Fruit fly (Drosophila melanogaster) whole organism, embryonic: ENCODE data around the gene THADA.

Source experiments
- Atf-2 ChIP-seq: fragments of 200-800 bp; sonication (Bioruptor generic); optimal IDR thresholded peaks from 2 replicates; lab custom pipeline; 2016; ENCODE audit warnings: missing biosample characterization, missing genetic modification characterization
- CG10147 ChIP-seq: fragments of 200-800 bp; sonication (Bioruptor generic); optimal IDR thresholded peaks from 2 replicates; lab custom pipeline; 2019; ENCODE audit warnings: missing biosample characterization, mild to moderate bottlenecking, missing genetic modification characterization, moderate library complexity
- CG10274 ChIP-seq: fragments of 200-800 bp; sonication (Bioruptor generic); optimal IDR thresholded peaks from 3 replicates; lab custom pipeline; 2017; ENCODE audit warnings: missing biosample characterization, mild to moderate bottlenecking, missing genetic modification characterization
- CG10366 ChIP-seq: fragments of 200-800 bp; sonication (Bioruptor generic); IDR thresholded peaks from 2 replicates; pipeline ENCODE4 v1.3.6; 2022; ENCODE audit warnings: missing biosample characterization, missing genetic modification characterization
- CG10979 ChIP-seq: fragments of 200-800 bp; sonication (Bioruptor generic); optimal IDR thresholded peaks from 2 replicates; lab custom pipeline; 2018; ENCODE audit warnings: missing biosample characterization, mild to moderate bottlenecking, missing genetic modification characterization, moderate library complexity
- CG12219 ChIP-seq: fragments of 200-800 bp; sonication (Bioruptor generic); optimal IDR thresholded peaks from 3 replicates; lab custom pipeline; 2018; ENCODE audit warnings: missing biosample characterization, mild to moderate bottlenecking, missing genetic modification characterization
- CG12744 ChIP-seq: fragments of 200-800 bp; sonication (Bioruptor generic); optimal IDR thresholded peaks from 2 replicates; lab custom pipeline; 2016; ENCODE audit warnings: missing biosample characterization, missing genetic modification characterization
- CG12769 ChIP-seq: fragments of 200-800 bp; sonication (Bioruptor generic); optimal IDR thresholded peaks from 2 replicates; lab custom pipeline; 2019; ENCODE audit warnings: missing biosample characterization, mild to moderate bottlenecking, missing genetic modification characterization, moderate library complexity
- CG13296 ChIP-seq: fragments of 200-800 bp; sonication (Bioruptor generic); optimal IDR thresholded peaks from 3 replicates; lab custom pipeline; 2018; ENCODE audit warnings: missing biosample characterization, mild to moderate bottlenecking, missing genetic modification characterization
- CG1529 ChIP-seq: fragments of 200-800 bp; sonication (Bioruptor generic); optimal IDR thresholded peaks from 3 replicates; lab custom pipeline; 2018; ENCODE audit warnings: missing biosample characterization, missing genetic modification characterization
- CG1602 ChIP-seq: fragments of 200-800 bp; sonication (Bioruptor generic); optimal IDR thresholded peaks from 3 replicates; lab custom pipeline; 2016; ENCODE audit warnings: missing biosample characterization, missing genetic modification characterization
- CG17568 ChIP-seq: fragments of 200-800 bp; sonication (Bioruptor generic); optimal IDR thresholded peaks from 2 replicates; lab custom pipeline; 2018; ENCODE audit warnings: missing biosample characterization, mild to moderate bottlenecking, missing genetic modification characterization, moderate library complexity
- CG18262 ChIP-seq: fragments of 200-800 bp; optimal IDR thresholded peaks from 3 replicates; lab custom pipeline; 2019; ENCODE audit warnings: missing biosample characterization, mild to moderate bottlenecking, missing genetic modification characterization, moderate library complexity
- CG18476 ChIP-seq: fragments of 200-800 bp; sonication (Bioruptor generic); optimal IDR thresholded peaks from 2 replicates; lab custom pipeline; 2016; ENCODE audit warnings: missing biosample characterization, mild to moderate bottlenecking, missing genetic modification characterization
- CG2129 ChIP-seq: fragments of 200-800 bp; sonication (Bioruptor generic); IDR thresholded peaks from 2 replicates; pipeline ENCODE4 v1.3.6; 2022; ENCODE audit warnings: missing biosample characterization, missing genetic modification characterization; ENCODE audit not compliant: partially characterized antibody
- CG2889 ChIP-seq: fragments of 200-800 bp; sonication (Bioruptor generic); IDR thresholded peaks from 3 replicates; pipeline ENCODE4 v1.3.6; 2022; ENCODE audit warnings: missing biosample characterization, missing genetic modification characterization
- CG31365 ChIP-seq: fragments of 200-800 bp; sonication (Bioruptor generic); optimal IDR thresholded peaks from 2 replicates; lab custom pipeline; 2018; ENCODE audit warnings: missing biosample characterization, mild to moderate bottlenecking, missing genetic modification characterization
- CG3407 ChIP-seq: fragments of 200-800 bp; sonication (Bioruptor generic); optimal IDR thresholded peaks from 2 replicates; lab custom pipeline; 2018; ENCODE audit warnings: missing biosample characterization, mild to moderate bottlenecking, missing genetic modification characterization
- CG4404 ChIP-seq: fragments of 200-800 bp; sonication (Bioruptor generic); IDR thresholded peaks from 2 replicates; pipeline ENCODE4 v1.3.6; 2022; ENCODE audit warnings: missing biosample characterization, missing genetic modification characterization
- CG4854 ChIP-seq: fragments of 200-800 bp; sonication (Bioruptor generic); optimal IDR thresholded peaks from 2 replicates; lab custom pipeline; 2016; ENCODE audit warnings: missing biosample characterization, missing genetic modification characterization, inconsistent platforms
- CG6765 ChIP-seq: fragments of 200-800 bp; sonication (Bioruptor generic); optimal IDR thresholded peaks from 3 replicates; lab custom pipeline; 2017; ENCODE audit warnings: missing biosample characterization, mild to moderate bottlenecking, missing genetic modification characterization
- CG7357 ChIP-seq: fragments of 200-800 bp; sonication (Bioruptor generic); IDR thresholded peaks from 3 replicates; pipeline ENCODE4 v1.3.6; 2022; ENCODE audit warnings: missing biosample characterization, missing genetic modification characterization
- CG7786 ChIP-seq: fragments of 200-800 bp; sonication (Bioruptor generic); optimal IDR thresholded peaks from 2 replicates; lab custom pipeline; 2016; ENCODE audit warnings: missing biosample characterization, missing genetic modification characterization
- Drgx ChIP-seq: fragments of 200-800 bp; sonication (Bioruptor generic); IDR thresholded peaks from 2 replicates; pipeline ENCODE4 v1.3.6; 2022; ENCODE audit warnings: missing biosample characterization, missing genetic modification characterization
- Gug ChIP-seq: fragments of 200-800 bp; sonication (Bioruptor generic); IDR thresholded peaks from 4 replicates; pipeline ENCODE4 v1.3.6; 2022; ENCODE audit warnings: missing biosample characterization, missing genetic modification characterization
- HHEX ChIP-seq: fragments of 200-800 bp; sonication (Bioruptor generic); optimal IDR thresholded peaks from 3 replicates; lab custom pipeline; 2017; ENCODE audit warnings: missing biosample characterization, mild to moderate bottlenecking, missing genetic modification characterization, missing genetic modification reagents
- Myb ChIP-seq: fragments of 200-800 bp; sonication (Bioruptor generic); optimal IDR thresholded peaks from 2 replicates; lab custom pipeline; 2016; ENCODE audit warnings: missing biosample characterization, missing genetic modification characterization
- NC2α ChIP-seq: fragments of 200-800 bp; sonication (Bioruptor generic); optimal IDR thresholded peaks from 2 replicates; lab custom pipeline; 2016; ENCODE audit warnings: missing biosample characterization, missing genetic modification characterization
- NC2β ChIP-seq: fragments of 200-800 bp; sonication (Bioruptor generic); optimal IDR thresholded peaks from 2 replicates; lab custom pipeline; 2016; ENCODE audit warnings: missing biosample characterization, missing genetic modification characterization
- Nf-YA ChIP-seq: fragments of 200-800 bp; sonication (Bioruptor generic); IDR thresholded peaks from 2 replicates; pipeline ENCODE4 v1.3.6; 2022; ENCODE audit warnings: missing biosample characterization, missing genetic modification characterization
- Oli ChIP-seq: fragments of 200-800 bp; sonication (Bioruptor generic); optimal IDR thresholded peaks from 2 replicates; lab custom pipeline; 2018; ENCODE audit warnings: missing biosample characterization, mild to moderate bottlenecking, missing genetic modification characterization, moderate library complexity
- Ptx1 ChIP-seq: fragments of 200-800 bp; sonication (Bioruptor generic); IDR thresholded peaks from 2 replicates; pipeline ENCODE4 v1.3.6; 2022; ENCODE audit warnings: missing biosample characterization, missing genetic modification characterization
- Spps ChIP-seq: fragments of 200-800 bp; sonication (Bioruptor generic); optimal IDR thresholded peaks from 2 replicates; lab custom pipeline; 2018; ENCODE audit warnings: missing biosample characterization, mild to moderate bottlenecking, missing genetic modification characterization
- Stat92E ChIP-seq, 3 experiments: fragments of >200 bp in 2 of 3; fragments of 200-800 bp in 1 of 3; sonication (Bioruptor generic) in 1 of 3; optimal IDR thresholded peaks; 2 replicates each; lab custom pipeline; 2017 to 2019; ENCODE audit warnings: missing biosample characterization in 3 of 3, missing genetic modification characterization in 3 of 3, mild to moderate bottlenecking in 1 of 3, moderate library complexity in 1 of 3
- Taf1 ChIP-seq: fragments of 200-800 bp; sonication (Bioruptor generic); IDR thresholded peaks from 2 replicates; pipeline ENCODE4 v1.3.6; 2022; ENCODE audit warnings: missing biosample characterization, missing genetic modification characterization
- bcd ChIP-seq: fragments of 200-800 bp; sonication (Bioruptor generic); optimal IDR thresholded peaks from 2 replicates; lab custom pipeline; 2017; ENCODE audit warnings: missing biosample characterization, mild to moderate bottlenecking, missing genetic modification characterization
- chm ChIP-seq: fragments of 200-800 bp; sonication (Bioruptor generic); IDR thresholded peaks from 2 replicates; pipeline ENCODE4 v1.3.6; 2022; ENCODE audit warnings: missing biosample characterization, missing genetic modification characterization
- ci ChIP-seq: fragments of 200-800 bp; sonication (Bioruptor generic); IDR thresholded peaks from 3 replicates; pipeline ENCODE4 v1.3.6; 2022; ENCODE audit warnings: missing biosample characterization, missing genetic modification characterization
- cwo ChIP-seq: fragments of 200-800 bp; sonication (Bioruptor generic); optimal IDR thresholded peaks from 3 replicates; lab custom pipeline; 2017; ENCODE audit warnings: missing biosample characterization, missing genetic modification characterization, mild to moderate bottlenecking, moderate library complexity, missing genetic modification reagents
- fu2 ChIP-seq: fragments of 200-800 bp; sonication (Bioruptor generic); optimal IDR thresholded peaks from 2 replicates; lab custom pipeline; 2016; ENCODE audit warnings: missing biosample characterization, missing genetic modification characterization
- gem ChIP-seq: fragments of 200-800 bp; sonication (Bioruptor generic); optimal IDR thresholded peaks from 2 replicates; lab custom pipeline; 2019; ENCODE audit warnings: missing biosample characterization, mild to moderate bottlenecking, missing genetic modification characterization, moderate library complexity
- grn ChIP-seq: fragments of 200-800 bp; sonication (Bioruptor generic); optimal IDR thresholded peaks from 3 replicates; lab custom pipeline; 2017; ENCODE audit warnings: missing biosample characterization, missing genetic modification characterization
- phol ChIP-seq: fragments of 200-800 bp; sonication (Bioruptor generic); optimal IDR thresholded peaks from 3 replicates; lab custom pipeline; 2018; ENCODE audit warnings: missing biosample characterization, mild to moderate bottlenecking, missing genetic modification characterization, moderate library complexity
- prd ChIP-seq, 3 experiments: fragments of >200 bp in 2 of 3; fragments of 200-800 bp in 1 of 3; sonication (Bioruptor generic) in 1 of 3; optimal IDR thresholded peaks in 2 of 3; IDR thresholded peaks in 1 of 3; 2 replicates in 2 of 3; 3 replicates in 1 of 3; pipeline versions ENCODE4 v1.3.6 to Lab custom; 2017 to 2022; ENCODE audit warnings: missing biosample characterization in 1 of 3, missing genetic modification characterization in 1 of 3
- sc ChIP-seq, 3 experiments: fragments of >200 bp in 2 of 3; fragments of 200-800 bp in 1 of 3; sonication (Bioruptor generic) in 1 of 3; optimal IDR thresholded peaks; 2 replicates in 2 of 3; 3 replicates in 1 of 3; lab custom pipeline; 2017; ENCODE audit warnings: mild to moderate bottlenecking in 1 of 3, missing biosample characterization in 1 of 3, missing genetic modification characterization in 1 of 3, missing genetic modification reagents in 1 of 3
- sob ChIP-seq: fragments of 200-800 bp; sonication (Bioruptor generic); IDR thresholded peaks from 2 replicates; pipeline ENCODE4 v1.3.6; 2022; ENCODE audit warnings: missing biosample characterization, missing genetic modification characterization
- tll ChIP-seq, 2 experiments: fragments of 200-800 bp in 1 of 2; fragments of >200 bp in 1 of 2; sonication (Bioruptor generic) in 1 of 2; optimal IDR thresholded peaks; 2 replicates each; lab custom pipeline; 2017 to 2019; ENCODE audit warnings: missing biosample characterization in 2 of 2, missing genetic modification characterization in 2 of 2, mild to moderate bottlenecking in 1 of 2, moderate library complexity in 1 of 2
- vnd ChIP-seq: fragments of 200-800 bp; sonication (Bioruptor generic); IDR thresholded peaks from 3 replicates; pipeline ENCODE4 v1.3.6; 2022; ENCODE audit warnings: missing biosample characterization, missing genetic modification characterization; ENCODE audit not compliant: partially characterized antibody

The THADA gene

DNA sequence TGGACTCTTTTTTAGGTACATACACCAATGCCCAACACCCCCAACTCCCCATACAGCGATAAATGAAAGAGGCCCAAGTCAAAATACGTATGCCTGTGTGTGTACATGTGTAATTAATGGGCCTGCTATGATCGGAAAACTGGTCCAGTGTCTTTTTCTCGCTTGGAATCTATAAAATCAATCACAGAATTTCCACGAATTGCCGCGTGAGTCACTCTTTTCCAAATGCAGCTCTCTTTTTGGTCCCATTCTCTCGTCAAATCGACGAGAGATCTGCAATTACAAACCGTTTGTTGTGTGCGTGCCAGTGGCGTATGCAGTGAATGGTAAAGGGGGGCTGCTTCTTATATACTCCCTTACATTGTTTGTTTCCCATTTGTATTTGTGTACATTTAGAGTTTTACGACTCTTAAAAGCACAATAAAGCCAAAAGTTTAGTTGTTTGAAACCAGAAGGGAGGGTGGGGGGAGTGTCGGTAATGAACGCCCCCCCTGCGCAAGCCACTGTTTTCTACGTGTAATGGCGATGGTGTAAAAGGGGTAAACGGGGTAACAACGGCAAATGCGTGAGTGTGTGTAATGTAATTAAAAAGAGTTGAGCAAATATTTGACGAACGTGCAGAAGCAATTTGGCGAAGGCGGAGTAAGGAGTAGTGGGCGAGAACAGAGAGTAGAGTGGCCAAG lies 18.5 kb downstream of the THADA start (continued):
- peak; percentile 93 for TF ChIP-seq CG1602 (GFP tag; lab: Kevin White, UChicago)
- TF ChIP-seq grn (GFP tag; lab: Kevin White, UChicago), result peak; percentile 49
- peak in 1 of 2 experiments; percentile 35 for TF ChIP-seq tll (GFP tag; optimal IDR thresholded peaks at IDR 0.05; lab: Kevin White, UChicago)
- peak; percentile 89 for TF ChIP-seq CG7357
- TF ChIP-seq chm (GFP tag; lab: Robert Waterston, UW), result peak; percentile 89
- peak; percentile 80 for TF ChIP-seq Spps (tag; lab: Kevin White, UChicago)
- peak; percentile 97 for TF ChIP-seq CG12769
- TF ChIP-seq CG18262, result peak; percentile 91
- TF ChIP-seq CG10979, result peak; percentile 93
- peak; percentile 90 for TF ChIP-seq Atf-2 (GFP tag; lab: Kevin White, UChicago)
- TF ChIP-seq gem (tag; lab: Kevin White, UChicago), result peak; percentile 95
- TF ChIP-seq CG10366, result peak; percentile 95
- TF ChIP-seq Stat92E (GFP tag; optimal IDR thresholded peaks at IDR 0.05; lab: Kevin White, UChicago), result peak in 1 of 3 experiments; percentile 97
- TF ChIP-seq Myb, result peak; percentile 83
- peak; percentile 88 for TF ChIP-seq Nf-YA (GFP tag; lab: Robert Waterston, UW)
- peak; percentile 85 for TF ChIP-seq CG17568 (GFP tag; lab: Kevin White, UChicago)
- TF ChIP-seq CG2129 (GFP tag; lab: Robert Waterston, UW), result no peak
- TF ChIP-seq CG1529, result peak; percentile 92
- TF ChIP-seq CG10147 (GFP tag; lab: Kevin White, UChicago), result peak; percentile 80
- TF ChIP-seq CG12219 (GFP tag; lab: Kevin White, UChicago), result peak; percentile 95
- peak; percentile 88 for TF ChIP-seq CG12744 (GFP tag; lab: Kevin White, UChicago)
- peak; percentile 95 for TF ChIP-seq Oli (tag; lab: Kevin White, UChicago)
- no peak for TF ChIP-seq prd (optimal IDR thresholded peaks at IDR 0.05; lab: Kevin White, UChicago)
- TF ChIP-seq prd (GFP tag; IDR thresholded peaks at IDR 0.05; lab: Robert Waterston, UW), result peak; percentile 98
- TF ChIP-seq fu2 (GFP tag; lab: Kevin White, UChicago), result peak; percentile 92
- peak; percentile 92 for TF ChIP-seq NC2α (GFP tag; lab: Kevin White, UChicago)
- TF ChIP-seq Drgx (GFP tag; lab: Robert Waterston, UW), result peak; percentile 96
- TF ChIP-seq CG6765 (GFP tag; lab: Kevin White, UChicago), result peak; percentile 80
- peak; percentile 65; the same call in 1 of the 2 replicates for TF ChIP-seq Taf1
- no peak for TF ChIP-seq vnd (GFP tag; lab: Robert Waterston, UW)
- TF ChIP-seq CG10274 (GFP tag; lab: Kevin White, UChicago), result peak; percentile 80
- peak; percentile 91 for TF ChIP-seq CG13296 (GFP tag; lab: Kevin White, UChicago)
- TF ChIP-seq CG7786 (GFP tag; lab: Kevin White, UChicago), result peak; percentile 94
- peak; percentile 90 for TF ChIP-seq NC2β
- peak; percentile 85 for TF ChIP-seq cwo (GFP tag; lab: Kevin White, UChicago)
- peak; percentile 94 for TF ChIP-seq phol
- peak; percentile 93 for TF ChIP-seq sob (GFP tag; lab: Robert Waterston, UW)
- peak; percentile 88 for TF ChIP-seq CG3407 (GFP tag; lab: Kevin White, UChicago)
- TF ChIP-seq Ptx1 (GFP tag; lab: Robert Waterston, UW), result peak; percentile 97
- peak; percentile 94 for TF ChIP-seq Gug
- peak; percentile 86 for TF ChIP-seq CG4854 (GFP tag; lab: Kevin White, UChicago)
- TF ChIP-seq CG18476 (GFP tag; lab: Kevin White, UChicago), result peak; percentile 88
- TF ChIP-seq sc (optimal IDR thresholded peaks at IDR 0.05; lab: Kevin White, UChicago), result no peak
- TF ChIP-seq sc (GFP tag; optimal IDR thresholded peaks at IDR 0.05; lab: Kevin White, UChicago), result peak; percentile 84
- peak; percentile 95 for TF ChIP-seq HHEX
- peak; percentile 97 for TF ChIP-seq ci
- TF ChIP-seq CG4404 (GFP tag; lab: Robert Waterston, UW), result peak; percentile 92
- peak; percentile 93 for TF ChIP-seq bcd (GFP tag; lab: Kevin White, UChicago)
- peak; percentile 71 for TF ChIP-seq CG31365
- peak; percentile 89 for TF ChIP-seq CG2889
